Fruit fly (Drosophila melanogaster) whole organism, embryonic: ENCODE results near the gene hd.

ENCODE experiments used
- CG2712 ChIP-seq: fragments of 200-800 bp; optimal IDR thresholded peaks from 3 replicates; lab custom pipeline; 2019; ENCODE audit warnings: missing biosample characterization, mild to moderate bottlenecking, missing genetic modification characterization, moderate library complexity
- Dfd ChIP-seq, 2 experiments: fragments of >200 bp; optimal IDR thresholded peaks; 2 replicates each; lab custom pipeline; 2017; ENCODE audit warnings: missing biosample characterization in 2 of 2, missing genetic modification characterization in 2 of 2
- Lpt ChIP-seq: fragments of >200 bp; optimal IDR thresholded peaks from 2 replicates; lab custom pipeline; 2018; ENCODE audit warnings: missing biosample characterization, missing genetic modification characterization
- MTF-1 ChIP-seq: fragments of 200-800 bp; sonication (Bioruptor generic); optimal IDR thresholded peaks from 2 replicates; lab custom pipeline; 2018; ENCODE audit warnings: missing biosample characterization, mild to moderate bottlenecking, missing genetic modification characterization, borderline replicate concordance
- bab2 ChIP-seq: fragments of 200-800 bp; sonication (Bioruptor generic); optimal IDR thresholded peaks from 2 replicates; lab custom pipeline; 2016; ENCODE audit warnings: missing biosample characterization, missing genetic modification characterization
- fd96Cb ChIP-seq: fragments of 200-800 bp; sonication (Bioruptor generic); optimal IDR thresholded peaks from 2 replicates; lab custom pipeline; 2018; ENCODE audit warnings: missing biosample characterization, mild to moderate bottlenecking, missing genetic modification characterization, moderate library complexity

DNA sequence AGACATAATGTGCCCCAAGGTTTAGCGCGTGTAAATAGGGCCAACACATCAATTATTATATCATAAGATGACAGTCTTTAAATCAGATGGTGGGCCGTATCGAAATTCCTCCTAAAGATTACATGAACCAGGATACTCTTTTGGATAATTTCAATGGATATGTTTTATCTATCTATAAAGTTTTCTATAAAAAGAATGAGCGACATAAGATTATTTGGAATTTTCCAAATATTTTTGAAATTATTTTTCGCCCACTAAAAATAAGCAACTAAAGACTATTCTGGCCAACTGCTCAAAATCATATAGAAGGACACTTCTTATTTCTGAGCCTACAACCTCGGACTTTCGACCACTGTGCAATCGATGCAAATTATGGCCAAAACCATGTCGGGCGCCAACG lies 44.4 kb downstream of the hd start:
- TF ChIP-seq Dfd (GFP tag; optimal IDR thresholded peaks at IDR 0.05; lab: Kevin White, UChicago) (no peak), Lpt (GFP tag; lab: Kevin White, UChicago) (no peak), MTF-1 (no peak), fd96Cb (tag; lab: Kevin White, UChicago) (no peak), bab2 (GFP tag; lab: Kevin White, UChicago) (no peak), CG2712 (tag; lab: Kevin White, UChicago) (no peak)
